Worm (Caenorhabditis elegans): Measurements from ENCODE around the gene pqm-1.

The pqm-1 gene

DNA sequence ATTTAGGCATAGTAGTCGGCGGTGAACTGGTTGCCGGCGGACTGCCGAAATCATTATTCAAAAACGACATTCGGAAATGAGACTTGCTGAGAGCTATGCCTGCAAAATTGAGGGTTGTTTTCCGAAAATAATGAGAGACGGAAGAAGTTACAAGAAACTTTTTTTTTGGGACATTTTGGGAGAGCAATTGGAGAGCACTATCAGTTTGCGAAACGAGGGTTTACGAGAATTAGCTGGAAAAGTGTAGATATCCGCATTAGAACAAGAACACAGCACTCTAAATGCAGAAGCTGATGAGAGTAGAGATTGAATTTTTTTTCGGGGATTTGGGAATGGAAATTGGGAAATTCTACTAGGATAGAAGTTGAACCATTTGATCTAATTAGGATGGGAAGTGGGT, at the start of gene pqm-1:
pqm-1 (minus strand) TSS at position 101 of the 400 bp plus-strand sequence.
- no peak for TF ChIP-seq gei-17 (GFP tag; optimal IDR thresholded peaks at IDR 0.05)
- TF ChIP-seq hlh-26 (GFP tag; conservative IDR thresholded peaks at IDR 0.05) = no peak
- no peak for TF ChIP-seq ets-4 (GFP tag; optimal IDR thresholded peaks at IDR 0.05)
- TF ChIP-seq nfya-2 (GFP tag; IDR thresholded peaks at IDR 0.05) = no peak
- TF ChIP-seq attf-3 (GFP tag; conservative IDR thresholded peaks at IDR 0.05) = no peak
- TF ChIP-seq nhr-179 (tag; optimal IDR thresholded peaks at IDR 0.05) = no peak
- no peak for TF ChIP-seq T07F8.4 (tag; optimal IDR thresholded peaks at IDR 0.05)
- no peak for TF ChIP-seq B0336.3 (GFP tag; IDR thresholded peaks at IDR 0.05)
- TF ChIP-seq ztf-6 (GFP tag; IDR thresholded peaks at IDR 0.05) = no peak
- no peak for TF ChIP-seq F52B5.7 (tag; optimal IDR thresholded peaks at IDR 0.05)
- TF ChIP-seq lin-35 (GFP tag; optimal IDR thresholded peaks at IDR 0.05) = no peak
- no peak for TF ChIP-seq aptf-3 (GFP tag; IDR thresholded peaks at IDR 0.05)
- no peak for TF ChIP-seq madf-3 (GFP tag; IDR thresholded peaks at IDR 0.05)
- no peak for TF ChIP-seq him-1 (tag; optimal IDR thresholded peaks at IDR 0.05)
- no peak for TF ChIP-seq ztf-26 (tag; optimal IDR thresholded peaks at IDR 0.05)
- no peak for TF ChIP-seq Y53G8AR.9 (GFP tag; conservative IDR thresholded peaks at IDR 0.05)
- TF ChIP-seq Y56A3A.18 (GFP tag; IDR thresholded peaks at IDR 0.05) = no peak
- TF ChIP-seq rpc-1 (optimal IDR thresholded peaks at IDR 0.05) = no peak
- TF ChIP-seq rpc-1 (tag; optimal IDR thresholded peaks at IDR 0.05) = no peak
- no peak for TF ChIP-seq chd-7 (tag; optimal IDR thresholded peaks at IDR 0.05)

DNA sequence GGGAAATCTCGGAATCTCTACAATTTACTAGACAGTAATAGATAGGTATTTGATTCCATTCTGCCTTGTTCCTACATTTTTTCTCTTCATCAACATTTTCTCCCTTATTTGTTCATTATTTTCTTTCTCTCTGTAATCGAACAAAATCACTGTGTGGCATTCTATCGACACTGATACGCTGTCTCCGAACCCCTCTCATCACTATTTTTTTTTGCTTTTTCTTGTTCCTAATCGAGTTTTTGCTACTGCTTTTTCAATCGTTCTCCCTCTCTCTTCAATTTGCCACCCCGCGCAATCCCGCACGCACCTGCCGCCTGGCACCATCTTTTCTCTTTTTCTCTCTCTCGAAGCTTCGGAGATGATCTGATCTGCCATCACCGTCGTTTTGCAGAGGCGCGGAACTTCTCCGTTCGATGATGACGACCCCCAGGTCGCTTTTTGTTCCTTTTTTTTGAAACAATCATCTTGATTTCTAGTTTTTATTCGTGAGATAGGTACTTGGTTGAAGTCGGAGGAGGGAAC, 47.9 kb upstream of the pqm-1 start:
- TF ChIP-seq mxl-1 (tag; optimal IDR thresholded peaks at IDR 0.05) = no peak
- TF ChIP-seq rcor-1 (GFP tag; IDR thresholded peaks at IDR 0.05) = no peak
- no peak for TF ChIP-seq Y95B8A.8 (GFP tag; IDR thresholded peaks at IDR 0.05)
- peak; percentile 54 for TF ChIP-seq zfh-2 (GFP tag; conservative IDR thresholded peaks at IDR 0.05)
- TF ChIP-seq egrh-3 (GFP tag; IDR thresholded peaks at IDR 0.05) = peak; percentile 10; the same call in 1 of the 2 replicates
- no peak for TF ChIP-seq nhr-27 (tag; optimal IDR thresholded peaks at IDR 0.05)

DNA sequence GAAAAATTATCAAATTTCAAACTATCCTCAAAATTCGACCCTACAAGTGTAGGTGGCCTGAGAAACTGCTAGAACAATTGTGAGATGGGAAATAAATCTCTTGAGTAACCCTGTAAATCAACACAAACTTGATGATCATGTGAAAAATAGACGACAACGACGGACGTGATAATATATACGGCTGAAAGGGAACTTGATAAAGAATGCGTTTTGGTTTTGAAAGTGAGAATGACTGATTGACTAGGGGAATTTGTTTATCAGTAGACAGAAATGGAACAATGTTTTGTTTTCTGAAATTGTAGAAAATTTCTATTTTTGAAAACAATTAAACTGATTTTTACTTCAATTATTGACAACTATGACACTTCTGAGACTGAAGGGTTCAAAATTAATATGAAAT, 41.1 kb upstream of the pqm-1 start:
- TF ChIP-seq Y79H2A.3 (GFP tag; conservative IDR thresholded peaks at IDR 0.05) (no peak), rpc-1 (optimal IDR thresholded peaks at IDR 0.05) (no peak), rpc-1 (tag; optimal IDR thresholded peaks at IDR 0.05) (no peak), mcd-1 (GFP tag; IDR thresholded peaks at IDR 0.05) (no peak), dpff-1 (tag; optimal IDR thresholded peaks at IDR 0.05) (no peak), zfh-2 (GFP tag; conservative IDR thresholded peaks at IDR 0.05) (no peak)

DNA sequence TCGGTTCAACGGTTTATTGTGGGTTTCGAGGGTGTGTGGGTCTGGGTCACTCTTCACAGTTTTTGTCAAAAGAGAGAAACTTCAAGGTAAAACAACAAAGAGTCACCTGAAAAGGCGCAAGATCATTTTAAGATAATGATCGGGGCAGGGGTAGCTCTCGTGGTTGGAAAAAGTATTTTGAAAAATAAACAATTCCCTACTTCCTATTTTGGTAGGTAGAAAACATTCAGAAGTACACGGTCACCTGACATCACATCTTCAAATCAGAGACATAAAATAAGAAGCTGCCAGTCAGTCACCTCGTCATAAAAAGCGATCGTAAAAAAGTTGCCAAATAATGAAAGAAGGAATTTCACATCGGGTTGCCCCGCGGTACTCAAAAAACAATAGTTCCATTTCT, 40.1 kb upstream of the pqm-1 start:
- TF ChIP-seq ceh-40 (GFP tag; IDR thresholded peaks at IDR 0.05) (no peak), lag-1 (GFP tag; IDR thresholded peaks at IDR 0.05) (no peak), attf-3 (GFP tag; conservative IDR thresholded peaks at IDR 0.05) (no peak), snpc-1.1 (tag; optimal IDR thresholded peaks at IDR 0.05; ENCODE audit: insufficient read depth) (no peak), ztf-6 (GFP tag; IDR thresholded peaks at IDR 0.05) (no peak), ztf-3 (GFP tag; optimal IDR thresholded peaks at IDR 0.05) (no peak), lsl-1 (GFP tag; optimal IDR thresholded peaks at IDR 0.05) (no peak), ztf-26 (tag; optimal IDR thresholded peaks at IDR 0.05) (no peak), ztf-25 (GFP tag; IDR thresholded peaks at IDR 0.05) (no peak), madf-6 (GFP tag; IDR thresholded peaks at IDR 0.05) (no peak), lin-54 (GFP tag; optimal IDR thresholded peaks at IDR 0.05) (no peak), lin-40 (tag; optimal IDR thresholded peaks at IDR 0.05) (no peak), ZK185.1 (tag; optimal IDR thresholded peaks at IDR 0.05; ENCODE audit: poor library complexity, severe bottlenecking) (no peak), madf-3 (GFP tag; IDR thresholded peaks at IDR 0.05) (no peak), athp-1 (tag; optimal IDR thresholded peaks at IDR 0.05) (no peak), T26A5.8 (tag; optimal IDR thresholded peaks at IDR 0.05) (no peak), egl-18 (GFP tag; IDR thresholded peaks at IDR 0.05) (no peak), K12H6.12 (tag; optimal IDR thresholded peaks at IDR 0.05) (no peak), C17E4.6 (GFP tag; IDR thresholded peaks at IDR 0.05) (no peak)
